Worm (Caenorhabditis elegans) whole organism, L1 larva: Measurements from ENCODE around the gene K11G12.6.

Experiments
- C16A3.4 ChIP-seq: fragments of 150-350 bp; optimal IDR thresholded peaks from 2 replicates; lab custom pipeline; 2014; ENCODE audit warnings: missing biosample characterization, missing genetic modification characterization
- C34B4.2 ChIP-seq: sonication (generic microtip); optimal IDR thresholded peaks from 2 replicates; lab custom pipeline; 2017; ENCODE audit warnings: mild to moderate bottlenecking, missing genetic modification characterization, missing compliant biosample characterization
- F16B12.6 ChIP-seq: fragments of 150-350 bp; optimal IDR thresholded peaks from 2 replicates; lab custom pipeline; 2014; ENCODE audit warnings: missing biosample characterization, missing genetic modification characterization
- Y116A8C.19 ChIP-seq: sonication (generic microtip); optimal IDR thresholded peaks from 2 replicates; lab custom pipeline; 2016; ENCODE audit warnings: missing compliant biosample characterization, missing genetic modification characterization, borderline replicate concordance
- aha-1 ChIP-seq: fragments of 150-350 bp; optimal IDR thresholded peaks from 2 replicates; lab custom pipeline; 2014; ENCODE audit warnings: missing biosample characterization, missing genetic modification characterization
- alr-1 ChIP-seq: fragments of 200-800 bp; sonication (Bioruptor generic); optimal IDR thresholded peaks from 2 replicates; lab custom pipeline; 2018; ENCODE audit warnings: borderline replicate concordance, mild to moderate bottlenecking, missing genetic modification characterization, missing compliant biosample characterization
- ama-1 ChIP-seq: fragments of 150-350 bp; optimal IDR thresholded peaks from 2 replicates; lab custom pipeline; 2014
- ceh-90 ChIP-seq: sonication (generic microtip); optimal IDR thresholded peaks from 2 replicates; lab custom pipeline; 2016; ENCODE audit warnings: missing genetic modification characterization, missing compliant biosample characterization
- dpl-1 ChIP-seq, 3 experiments: fragments of 150-350 bp in 2 of 3; sonication (generic microtip) in 1 of 3; optimal IDR thresholded peaks; 2 replicates each; lab custom pipeline; 2014 to 2017; ENCODE audit warnings: missing biosample characterization in 3 of 3, missing genetic modification characterization in 3 of 3, missing genetic modification reagents in 3 of 3
- egl-13 ChIP-seq: sonication (generic microtip); optimal IDR thresholded peaks from 2 replicates; lab custom pipeline; 2016; ENCODE audit warnings: missing genotype, missing genetic modification reagents, missing genetic modification characterization, missing compliant biosample characterization
- elt-3 ChIP-seq, 6 experiments: fragments of 150-350 bp in 1 of 6; sonication (generic microtip); optimal IDR thresholded peaks; 2 replicates each; lab custom pipeline; 2017 to 2018; ENCODE audit warnings: missing biosample characterization in 6 of 6, missing genetic modification characterization in 6 of 6, inconsistent platforms in 1 of 6
- ets-5 ChIP-seq: fragments of 200-800 bp; sonication (Bioruptor generic); IDR thresholded peaks from 2 replicates; pipeline ENCODE4 v1.3.6; 2022; ENCODE audit warnings: missing genetic modification characterization, missing compliant biosample characterization
- fkh-10 ChIP-seq: sonication (generic microtip); optimal IDR thresholded peaks from 2 replicates; lab custom pipeline; 2017; ENCODE audit warnings: missing biosample characterization, missing genetic modification reagents, missing genetic modification characterization
- fkh-4 ChIP-seq: sonication (generic microtip); optimal IDR thresholded peaks from 2 replicates; lab custom pipeline; 2016; ENCODE audit warnings: missing compliant biosample characterization, missing genetic modification characterization, borderline replicate concordance
- fkh-8 ChIP-seq: sonication (generic microtip); optimal IDR thresholded peaks from 2 replicates; lab custom pipeline; 2016; ENCODE audit warnings: mild to moderate bottlenecking, missing genetic modification characterization, missing compliant biosample characterization
- grh-1 ChIP-seq: fragments of 200-800 bp; sonication (Bioruptor generic); IDR thresholded peaks from 2 replicates; pipeline ENCODE4 v1.3.6; 2022; ENCODE audit warnings: missing genetic modification reagents, missing genetic modification characterization, missing compliant biosample characterization
- hlh-4 ChIP-seq: sonication (generic microtip); optimal IDR thresholded peaks from 2 replicates; lab custom pipeline; 2016; ENCODE audit warnings: mild to moderate bottlenecking, missing genetic modification characterization, missing compliant biosample characterization
- irx-1 ChIP-seq: sonication (generic microtip); optimal IDR thresholded peaks from 2 replicates; lab custom pipeline; 2016; ENCODE audit warnings: missing genetic modification characterization, missing compliant biosample characterization
- isw-1 ChIP-seq: fragments of 200-800 bp; sonication (Bioruptor generic); IDR thresholded peaks from 2 replicates; pipeline ENCODE4 v1.3.6; 2022; ENCODE audit warnings: missing genetic modification characterization, missing compliant biosample characterization
- jun-1 ChIP-seq: fragments of 150-350 bp; optimal IDR thresholded peaks from 2 replicates; lab custom pipeline; 2014; ENCODE audit warnings: missing biosample characterization, missing genetic modification reagents, missing genetic modification characterization
- lin-13 ChIP-seq: fragments of 150-350 bp; optimal IDR thresholded peaks from 2 replicates; lab custom pipeline; 2014; ENCODE audit warnings: missing biosample characterization, missing genetic modification reagents, missing genetic modification characterization
- lin-14 ChIP-seq: fragments of 200-800 bp; sonication (Bioruptor generic); optimal IDR thresholded peaks from 2 replicates; lab custom pipeline; 2018; ENCODE audit warnings: mild to moderate bottlenecking, missing genetic modification characterization, moderate library complexity, missing compliant biosample characterization
- lin-15B ChIP-seq: fragments of 150-350 bp; sonication (generic microtip); optimal IDR thresholded peaks from 3 replicates; lab custom pipeline; 2014; ENCODE audit warnings: missing biosample characterization, missing genetic modification characterization
- lin-39 ChIP-seq: fragments of 150-350 bp; optimal IDR thresholded peaks from 2 replicates; lab custom pipeline; 2014; ENCODE audit warnings: missing biosample characterization, missing genetic modification reagents, missing genetic modification characterization
- lir-3 ChIP-seq: sonication (generic microtip); optimal IDR thresholded peaks from 2 replicates; lab custom pipeline; 2016; ENCODE audit warnings: mild to moderate bottlenecking, missing genetic modification characterization, moderate library complexity, missing compliant biosample characterization; ENCODE audit not compliant: poor library complexity
- lsy-2 ChIP-seq, 2 experiments: fragments of 150-350 bp; optimal IDR thresholded peaks; 2 replicates each; lab custom pipeline; 2014; ENCODE audit warnings: missing biosample characterization in 2 of 2, missing genetic modification characterization in 2 of 2
- mab-9 ChIP-seq: fragments of 200-800 bp; sonication (Bioruptor generic); IDR thresholded peaks from 2 replicates; pipeline ENCODE4 v1.3.6; 2022; ENCODE audit warnings: missing genetic modification reagents, missing genetic modification characterization, missing compliant biosample characterization
- mdl-1 ChIP-seq, 2 experiments: fragments of 150-350 bp; optimal IDR thresholded peaks; 2 replicates each; lab custom pipeline; 2014 to 2017; ENCODE audit warnings: missing biosample characterization in 2 of 2, missing genetic modification characterization in 2 of 2, inconsistent platforms in 1 of 2
- nhr-11 ChIP-seq: fragments of 150-350 bp; optimal IDR thresholded peaks from 2 replicates; lab custom pipeline; 2014; ENCODE audit warnings: missing biosample characterization, missing genetic modification characterization
- nhr-12 ChIP-seq: sonication (generic microtip); optimal IDR thresholded peaks from 2 replicates; lab custom pipeline; 2017; ENCODE audit warnings: missing biosample characterization, missing genetic modification characterization
- nhr-19 ChIP-seq: fragments of 200-800 bp; sonication (Bioruptor generic); conservative IDR thresholded peaks from 2 replicates; pipeline ENCODE4 v1.3.6; 2022; ENCODE audit warnings: missing genetic modification characterization, missing compliant biosample characterization
- nhr-20 ChIP-seq: sonication (generic microtip); optimal IDR thresholded peaks from 2 replicates; lab custom pipeline; 2016; ENCODE audit warnings: mild to moderate bottlenecking, missing genetic modification characterization, missing compliant biosample characterization
- nhr-237 ChIP-seq: fragments of 150-350 bp; optimal IDR thresholded peaks from 2 replicates; lab custom pipeline; 2014; ENCODE audit warnings: missing biosample characterization, missing genetic modification characterization
- nhr-47 ChIP-seq: sonication (generic microtip); optimal IDR thresholded peaks from 2 replicates; lab custom pipeline; 2016; ENCODE audit warnings: mild to moderate bottlenecking, missing genetic modification characterization, moderate library complexity, missing compliant biosample characterization
- nhr-76 ChIP-seq: sonication (generic microtip); optimal IDR thresholded peaks from 2 replicates; lab custom pipeline; 2017; ENCODE audit warnings: missing biosample characterization, missing genetic modification characterization
- nhr-77 ChIP-seq: fragments of 150-350 bp; optimal IDR thresholded peaks from 2 replicates; lab custom pipeline; 2014; ENCODE audit warnings: missing biosample characterization, missing genetic modification characterization
- nhr-84 ChIP-seq: sonication (generic microtip); optimal IDR thresholded peaks from 2 replicates; lab custom pipeline; 2017; ENCODE audit warnings: missing biosample characterization, missing genetic modification characterization
- nhr-85 ChIP-seq: sonication (generic microtip); peaks from one replicate; lab custom pipeline; 2016; ENCODE audit warnings: missing genetic modification characterization, inconsistent platforms, missing compliant biosample characterization
- nhr-90 ChIP-seq: sonication (generic microtip); optimal IDR thresholded peaks from 2 replicates; lab custom pipeline; 2016; ENCODE audit warnings: mild to moderate bottlenecking, missing genetic modification characterization, missing compliant biosample characterization; ENCODE audit not compliant: poor library complexity
- snpc-4 ChIP-seq: fragments of 150-350 bp; optimal IDR thresholded peaks from 2 replicates; lab custom pipeline; 2014; ENCODE audit warnings: missing biosample characterization, missing genetic modification characterization
- sox-4 ChIP-seq: sonication (generic microtip); optimal IDR thresholded peaks from 2 replicates; lab custom pipeline; 2016; ENCODE audit warnings: missing genetic modification characterization, missing compliant biosample characterization
- sptf-1 ChIP-seq: fragments of 150-350 bp; optimal IDR thresholded peaks from 2 replicates; lab custom pipeline; 2014; ENCODE audit warnings: missing biosample characterization, missing genetic modification characterization
- sup-37 ChIP-seq: fragments of 200-800 bp; sonication (Bioruptor generic); optimal IDR thresholded peaks from 2 replicates; lab custom pipeline; 2018; ENCODE audit warnings: mild to moderate bottlenecking, missing genetic modification characterization, missing compliant biosample characterization
- tlp-1 ChIP-seq: fragments of 150-350 bp; optimal IDR thresholded peaks from 2 replicates; lab custom pipeline; 2014; ENCODE audit warnings: missing biosample characterization, missing genetic modification characterization
- unc-30 ChIP-seq: sonication (generic microtip); optimal IDR thresholded peaks from 2 replicates; lab custom pipeline; 2017; ENCODE audit warnings: missing biosample characterization, missing genetic modification characterization
- unc-62 ChIP-seq: fragments of 150-350 bp; optimal IDR thresholded peaks from 2 replicates; lab custom pipeline; 2014; ENCODE audit warnings: missing biosample characterization, missing genetic modification reagents, missing genetic modification characterization
- unc-86 ChIP-seq: sonication (generic microtip); optimal IDR thresholded peaks from 2 replicates; lab custom pipeline; 2016; ENCODE audit warnings: missing genetic modification characterization, missing compliant biosample characterization
- unc-98 ChIP-seq: fragments of 200-800 bp; sonication (Bioruptor generic); IDR thresholded peaks from 2 replicates; pipeline ENCODE4 v1.3.6; 2022; ENCODE audit warnings: missing genetic modification characterization, missing compliant biosample characterization
- vab-15 ChIP-seq: sonication (generic microtip); optimal IDR thresholded peaks from 2 replicates; lab custom pipeline; 2017; ENCODE audit warnings: missing genotype, mild to moderate bottlenecking, missing genetic modification characterization, missing compliant biosample characterization
- xbp-1 ChIP-seq: sonication (generic microtip); optimal IDR thresholded peaks from 2 replicates; lab custom pipeline; 2016; ENCODE audit warnings: missing genetic modification characterization, missing compliant biosample characterization
- zip-4 ChIP-seq: fragments of 200-800 bp; sonication (Bioruptor generic); optimal IDR thresholded peaks from 2 replicates; lab custom pipeline; 2018; ENCODE audit warnings: mild to moderate bottlenecking, missing genetic modification characterization, moderate library complexity, missing compliant biosample characterization
- ztf-11 ChIP-seq, 2 experiments: sonication (generic microtip); optimal IDR thresholded peaks; 2 replicates each; lab custom pipeline; 2016 to 2017; ENCODE audit warnings: missing genetic modification characterization in 2 of 2, missing biosample characterization in 1 of 2, missing compliant biosample characterization in 1 of 2

Gene K11G12.6

DNA sequence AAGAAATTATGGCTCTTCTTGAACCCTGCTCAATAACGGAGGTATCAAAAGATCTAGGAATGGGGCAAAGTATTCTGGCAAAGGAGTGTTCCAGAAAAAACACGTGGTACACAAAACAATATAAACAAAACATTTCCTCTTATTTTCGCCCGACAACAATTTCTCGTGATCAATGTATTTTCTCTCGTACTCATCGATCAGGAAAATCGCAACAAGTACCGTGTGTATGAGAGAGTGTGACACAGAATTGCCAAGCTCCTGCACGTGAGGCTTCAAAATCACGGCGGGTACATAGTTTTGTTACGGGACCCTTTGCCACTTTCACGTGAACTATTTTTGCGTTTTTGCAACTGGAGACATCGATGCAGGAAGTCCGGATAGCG is 11.5 kb upstream of the K11G12.6 start (continued):
- TF ChIP-seq isw-1 (GFP tag; lab: Robert Waterston, UW) (no peak), lir-3 (tag; lab: Kevin White, UChicago) (peak; percentile 80), elt-3 (tag; optimal IDR thresholded peaks at IDR 0.05; lab: Kevin White, UChicago) (peak in 2 of 6 experiments; percentile 4 to 64), snpc-4 (tag; lab: Kevin White, UChicago) (peak; percentile 5), nhr-76 (tag; lab: Kevin White, UChicago) (no peak), unc-30 (tag; lab: Kevin White, UChicago) (no peak), sup-37 (GFP tag; lab: Kevin White, UChicago) (peak; percentile 58), nhr-11 (peak; percentile 72), fkh-10 (GFP tag; lab: Kevin White, UChicago) (no peak), mdl-1 (tag; optimal IDR thresholded peaks at IDR 0.05; lab: Kevin White, UChicago) (peak in 1 of 2 experiments; percentile 81), lin-13 (peak; percentile 2), ets-5 (GFP tag; lab: Robert Waterston, UW) (no peak), nhr-85 (tag; lab: Kevin White, UChicago) (peak; percentile 83), dpl-1 (GFP tag; optimal IDR thresholded peaks at IDR 0.05; lab: Kevin White, UChicago) (peak in 2 of 3 experiments; percentile 21 to 37), grh-1 (peak; percentile 67), ceh-90 (tag; lab: Kevin White, UChicago) (no peak), aha-1 (no peak), Y116A8C.19 (tag; lab: Kevin White, UChicago) (no peak), nhr-90 (peak; percentile 20), alr-1 (tag; lab: Kevin White, UChicago) (no peak), unc-98 (peak; percentile 42; the same call in 1 of the 2 replicates), lin-15B (tag; lab: Kevin White, UChicago) (no peak), ztf-11 (tag; optimal IDR thresholded peaks at IDR 0.05; lab: Kevin White, UChicago) (no peak), lsy-2 (tag; optimal IDR thresholded peaks at IDR 0.05; lab: Kevin White, UChicago) (peak; percentile 40 to 49), nhr-19 (GFP tag; lab: Robert Waterston, UW) (peak; percentile 90), nhr-84 (no peak), nhr-12 (tag; lab: Kevin White, UChicago) (no peak), egl-13 (tag; lab: Kevin White, UChicago) (no peak), nhr-20 (tag; lab: Kevin White, UChicago) (peak; percentile 86), hlh-4 (tag; lab: Kevin White, UChicago) (no peak), tlp-1 (tag; lab: Kevin White, UChicago) (no peak), jun-1 (tag; lab: Kevin White, UChicago) (no peak), C16A3.4 (peak; percentile 59), unc-62 (GFP tag; lab: Kevin White, UChicago) (no peak), xbp-1 (peak; percentile 44), fkh-4 (no peak), mab-9 (peak; percentile 65), F16B12.6 (tag; lab: Kevin White, UChicago) (no peak), C34B4.2 (tag; lab: Kevin White, UChicago) (no peak), lin-14 (peak; percentile 85), nhr-77 (tag; lab: Kevin White, UChicago) (no peak)

DNA sequence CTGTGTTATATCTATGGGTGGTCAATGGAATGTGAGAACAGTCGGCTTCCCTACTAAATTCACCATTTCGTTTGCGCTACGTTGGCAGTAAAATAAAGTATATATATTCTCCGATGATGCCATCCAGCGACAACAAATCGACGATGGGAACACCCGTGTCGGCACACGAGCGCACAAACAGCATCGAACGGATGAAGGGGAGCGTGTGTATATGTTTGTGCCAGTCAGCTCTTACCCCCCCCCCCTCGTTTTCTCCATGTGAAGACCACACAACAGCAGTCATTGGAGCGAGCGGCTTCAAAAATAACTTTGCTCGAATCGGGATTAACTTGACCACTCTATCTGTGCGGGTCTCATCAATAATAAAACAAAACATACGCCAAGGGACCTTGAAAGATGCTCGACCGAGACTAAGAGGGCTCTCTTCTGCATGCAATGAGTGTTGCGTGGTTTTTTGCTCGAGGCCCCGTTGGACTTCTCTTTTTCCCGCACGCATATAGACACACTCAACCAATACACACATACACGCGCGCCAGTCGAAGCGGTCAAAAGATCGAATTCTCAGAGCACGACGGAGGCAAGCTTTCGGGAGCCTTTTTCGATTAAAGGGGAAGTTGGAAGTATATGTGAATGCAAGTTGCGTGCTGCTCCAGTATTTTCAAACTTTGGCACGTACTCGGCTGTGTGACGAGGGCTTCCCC is 11.0 kb upstream of the K11G12.6 start:
- TF ChIP-seq nhr-47 (no peak), zip-4 (GFP tag; lab: Kevin White, UChicago) (no peak), lin-39 (tag; lab: Kevin White, UChicago) (no peak), sox-4 (tag; lab: Kevin White, UChicago) (no peak), irx-1 (tag; lab: Kevin White, UChicago) (no peak), snpc-4 (tag; lab: Kevin White, UChicago) (no peak), unc-98 (no peak), lsy-2 (tag; optimal IDR thresholded peaks at IDR 0.05; lab: Kevin White, UChicago) (no peak), mdl-1 (tag; optimal IDR thresholded peaks at IDR 0.05; lab: Kevin White, UChicago) (peak in 1 of 2 experiments; percentile 47), unc-86 (peak; percentile 70), fkh-8 (tag; lab: Kevin White, UChicago) (peak; percentile 78), nhr-84 (no peak), lin-13 (no peak), nhr-237 (no peak), vab-15 (tag; lab: Kevin White, UChicago) (no peak), sptf-1 (no peak), dpl-1 (GFP tag; optimal IDR thresholded peaks at IDR 0.05; lab: Kevin White, UChicago) (no peak), fkh-10 (GFP tag; lab: Kevin White, UChicago) (peak; percentile 51), ets-5 (GFP tag; lab: Robert Waterston, UW) (no peak), C16A3.4 (no peak), ama-1 (lab: Kevin White, UChicago) (no peak)
